Worm (Caenorhabditis elegans) whole organism, L4/young adult: ENCODE data around the gene glb-12.

Source experiments
- W03F9.2 ChIP-seq: fragments of 150-350 bp; optimal IDR thresholded peaks from 2 replicates; lab custom pipeline; 2014; ENCODE audit warnings: missing biosample characterization, missing genetic modification characterization
- dao-5 ChIP-seq: sonication (generic microtip); optimal IDR thresholded peaks from 2 replicates; lab custom pipeline; 2016; ENCODE audit warnings: missing genotype, missing genetic modification characterization, moderate library complexity, missing compliant biosample characterization
- him-1 ChIP-seq: sonication (generic microtip); optimal IDR thresholded peaks from 2 replicates; lab custom pipeline; 2016; ENCODE audit warnings: missing genotype, missing genetic modification reagents, missing genetic modification characterization, missing compliant biosample characterization

The glb-12 gene

DNA sequence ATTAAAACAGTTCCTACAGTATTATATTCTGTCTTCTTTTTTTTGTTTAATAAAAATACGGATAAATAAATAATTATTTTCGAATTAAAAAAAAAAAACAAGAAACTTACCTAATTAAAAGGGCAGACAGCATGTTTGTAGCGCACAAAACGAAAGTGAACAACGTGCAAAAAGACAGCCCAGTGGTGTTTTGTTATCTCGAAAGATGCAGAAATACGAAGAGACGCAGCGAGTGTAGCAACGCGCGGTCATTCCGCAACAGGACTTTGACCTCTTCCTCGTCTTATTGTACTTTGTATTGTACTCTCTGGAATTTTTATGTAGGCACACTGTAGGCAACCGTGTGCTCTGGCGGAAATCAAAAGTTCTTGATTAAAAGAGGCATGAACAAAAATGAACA is 37.8 kb downstream of the glb-12 start, which contains the start of gene gbh-1:
TSS of gene gbh-1 (minus strand) at position 149 of the 400 bp plus-strand sequence.
- no peak for TF ChIP-seq dao-5 (tag; lab: Kevin White, UChicago)
- TF ChIP-seq W03F9.2 (tag; lab: Kevin White, UChicago) = no peak
- no peak for TF ChIP-seq him-1

DNA sequence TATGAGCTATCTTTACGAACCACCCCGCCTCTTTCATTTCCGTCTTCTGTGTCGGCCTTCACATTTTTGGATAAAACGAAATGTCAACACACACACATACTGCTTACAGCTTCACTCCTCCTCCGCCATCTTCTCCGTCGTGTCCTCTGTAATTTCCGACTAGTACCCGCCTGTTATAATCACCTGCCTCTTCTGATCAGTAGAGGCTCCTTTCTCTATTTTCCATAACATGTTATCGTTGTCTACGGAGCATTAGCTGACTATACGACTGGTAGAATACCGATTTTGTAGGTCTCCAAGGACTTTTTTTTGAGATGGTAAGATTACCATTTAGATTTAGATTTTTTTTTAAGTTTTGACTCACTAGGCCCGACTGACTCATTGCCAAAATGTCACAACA is 46.5 kb downstream of the glb-12 start:
- TF ChIP-seq him-1 = no peak
- no peak for TF ChIP-seq dao-5 (tag; lab: Kevin White, UChicago)
- TF ChIP-seq W03F9.2 (tag; lab: Kevin White, UChicago) = no peak

DNA sequence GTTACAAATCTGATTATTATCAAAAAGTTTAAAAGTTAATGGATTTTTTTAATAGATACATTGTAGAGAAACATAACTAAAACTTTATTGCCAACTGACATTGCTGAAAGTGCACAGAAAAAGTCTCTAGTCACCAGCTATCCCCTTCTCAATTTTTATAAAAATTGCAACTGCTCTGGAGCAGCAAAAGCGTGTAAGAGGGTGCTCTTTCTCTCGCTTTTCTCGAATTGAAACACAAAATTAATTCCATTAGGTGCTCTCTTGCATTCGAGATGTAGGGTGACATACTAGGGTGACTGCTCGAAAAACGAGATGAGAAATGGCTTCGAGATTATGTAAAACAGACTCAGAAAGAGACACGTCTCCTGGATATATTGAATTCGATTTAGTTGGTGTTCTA is 50.8 kb downstream of the glb-12 start:
- TF ChIP-seq him-1 (no peak), dao-5 (tag; lab: Kevin White, UChicago) (no peak), W03F9.2 (tag; lab: Kevin White, UChicago) (no peak)

DNA sequence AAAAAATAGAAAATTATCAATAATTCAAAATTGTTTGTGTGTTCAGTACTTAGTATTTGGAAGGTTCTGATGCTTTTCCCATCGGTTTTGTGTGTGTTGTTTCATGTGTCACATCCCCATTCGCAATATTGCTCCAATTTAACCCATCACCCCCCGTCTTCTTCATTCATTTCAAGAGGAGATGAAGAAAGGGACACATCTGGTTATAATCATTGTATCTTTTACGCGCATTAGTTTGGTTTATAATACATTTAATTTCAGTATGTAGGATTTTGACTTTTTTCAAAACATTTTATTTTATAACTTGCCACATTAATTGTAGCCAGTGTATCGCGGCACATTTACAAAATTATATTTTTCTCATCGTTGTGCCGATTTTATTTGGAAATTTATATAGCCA is 51.3 kb downstream of the glb-12 start:
- TF ChIP-seq him-1 (no peak), W03F9.2 (tag; lab: Kevin White, UChicago) (no peak), dao-5 (tag; lab: Kevin White, UChicago) (no peak)
